Fruit fly (Drosophila melanogaster) whole organism: ENCODE measurements around the gene Ncc69.

Source experiments
- CG8478 ChIP-seq: fragments of >200 bp; optimal IDR thresholded peaks from 2 replicates; lab custom pipeline; 2018; ENCODE audit warnings: inconsistent platforms
- Dll ChIP-seq: fragments of >200 bp; optimal IDR thresholded peaks from 2 replicates; lab custom pipeline; 2017
- EcR ChIP-seq, 2 experiments: fragments of >200 bp; optimal IDR thresholded peaks; 2 replicates each; lab custom pipeline; 2017; ENCODE audit warnings: missing biosample characterization in 2 of 2, missing genetic modification characterization in 2 of 2, missing genetic modification reagents in 2 of 2
- pan ChIP-seq: fragments of >200 bp; optimal IDR thresholded peaks from 2 replicates; lab custom pipeline; 2017
- psq ChIP-seq: fragments of >200 bp; optimal IDR thresholded peaks from 2 replicates; lab custom pipeline; 2017
- usp ChIP-seq: fragments of >200 bp; optimal IDR thresholded peaks from 2 replicates; lab custom pipeline; 2017; ENCODE audit warnings: missing biosample characterization, missing genetic modification characterization, mixed read lengths

Ncc69 gene

DNA sequence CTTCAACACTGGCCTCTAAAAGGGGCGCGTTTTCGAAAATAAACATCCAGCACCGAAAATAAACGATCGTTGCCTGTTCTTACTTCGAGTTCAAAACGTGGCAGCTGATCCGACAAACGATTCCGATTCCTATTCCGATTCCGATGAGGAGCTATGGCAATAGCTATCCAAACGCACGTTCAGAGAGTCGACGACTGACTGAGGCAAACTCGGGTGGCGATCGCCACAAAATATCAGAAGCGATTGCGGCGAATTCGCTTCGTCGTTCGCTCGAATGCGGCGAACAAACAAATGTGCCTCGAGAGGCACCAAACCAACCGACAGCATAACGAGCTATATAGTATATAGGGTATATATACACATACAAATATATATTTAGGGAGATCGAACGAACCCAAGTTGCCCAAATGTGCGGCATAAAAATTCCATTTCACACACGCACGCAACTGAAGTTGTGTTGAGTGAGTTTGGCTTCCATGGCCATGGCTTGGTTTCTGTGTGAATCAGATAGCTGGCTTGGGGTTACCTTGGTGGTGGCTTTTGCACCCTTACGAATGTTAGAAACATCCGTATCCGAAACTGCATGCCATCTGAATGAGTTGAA is at the start of gene Ncc69:
TSS of gene Ncc69 (minus strand) at position 205 of the 604 bp plus-strand sequence.
- no peak for TF ChIP-seq pan (lab: Kevin White, UChicago)
- TF ChIP-seq EcR (GFP tag; optimal IDR thresholded peaks at IDR 0.05; lab: Kevin White, UChicago) = no peak
- no peak for TF ChIP-seq usp
- TF ChIP-seq Dll (lab: Kevin White, UChicago) = no peak
- TF ChIP-seq psq (lab: Kevin White, UChicago) = no peak
- no peak for TF ChIP-seq CG8478

DNA sequence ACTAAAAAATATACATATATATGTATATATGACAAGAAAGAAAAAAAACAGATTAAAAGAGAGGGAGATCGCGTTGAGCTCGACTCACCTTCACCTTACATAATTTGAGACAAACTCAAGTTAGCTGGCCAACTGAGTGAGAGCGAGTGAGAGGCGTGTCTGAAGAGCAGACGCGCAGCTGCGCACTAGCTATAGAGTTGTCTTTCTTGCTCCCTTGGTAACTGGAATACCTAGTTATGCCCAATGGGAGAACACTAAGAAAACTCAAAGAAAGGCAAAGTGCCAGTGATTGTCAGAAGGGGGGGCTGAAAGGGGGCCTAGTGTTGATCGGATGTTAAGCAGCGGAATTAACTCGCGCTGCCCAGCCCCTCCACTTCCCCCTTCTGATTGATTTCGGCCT is 43.2 kb upstream of the Ncc69 start:
- peak; percentile 52 for TF ChIP-seq CG8478
- no peak for TF ChIP-seq pan (lab: Kevin White, UChicago)
- TF ChIP-seq Dll (lab: Kevin White, UChicago) = no peak
- TF ChIP-seq EcR (GFP tag; optimal IDR thresholded peaks at IDR 0.05; lab: Kevin White, UChicago) = no peak
- no peak for TF ChIP-seq psq (lab: Kevin White, UChicago)
- no peak for TF ChIP-seq usp

DNA sequence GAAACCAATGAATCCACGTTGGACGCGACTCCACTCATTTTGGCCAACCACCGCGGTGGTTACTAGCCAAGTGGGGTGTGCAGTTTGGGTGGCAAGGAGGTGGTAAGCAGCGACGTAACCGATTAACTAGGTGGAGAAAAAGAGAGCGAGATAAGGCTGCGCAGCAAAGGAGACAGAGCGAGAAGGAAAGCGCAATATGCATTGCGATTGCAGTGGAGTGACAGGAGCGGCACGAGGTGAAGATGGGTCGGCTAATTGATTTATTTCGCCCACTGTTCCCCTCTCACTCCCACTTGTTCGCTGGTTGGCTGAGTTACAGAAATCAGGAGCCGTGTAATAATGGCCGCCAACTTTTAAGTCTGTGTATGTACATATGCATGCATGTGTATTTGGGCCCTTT is 42.5 kb upstream of the Ncc69 start:
- TF ChIP-seq CG8478 (peak; percentile 81), Dll (lab: Kevin White, UChicago) (peak; percentile 13), usp (no peak)

DNA sequence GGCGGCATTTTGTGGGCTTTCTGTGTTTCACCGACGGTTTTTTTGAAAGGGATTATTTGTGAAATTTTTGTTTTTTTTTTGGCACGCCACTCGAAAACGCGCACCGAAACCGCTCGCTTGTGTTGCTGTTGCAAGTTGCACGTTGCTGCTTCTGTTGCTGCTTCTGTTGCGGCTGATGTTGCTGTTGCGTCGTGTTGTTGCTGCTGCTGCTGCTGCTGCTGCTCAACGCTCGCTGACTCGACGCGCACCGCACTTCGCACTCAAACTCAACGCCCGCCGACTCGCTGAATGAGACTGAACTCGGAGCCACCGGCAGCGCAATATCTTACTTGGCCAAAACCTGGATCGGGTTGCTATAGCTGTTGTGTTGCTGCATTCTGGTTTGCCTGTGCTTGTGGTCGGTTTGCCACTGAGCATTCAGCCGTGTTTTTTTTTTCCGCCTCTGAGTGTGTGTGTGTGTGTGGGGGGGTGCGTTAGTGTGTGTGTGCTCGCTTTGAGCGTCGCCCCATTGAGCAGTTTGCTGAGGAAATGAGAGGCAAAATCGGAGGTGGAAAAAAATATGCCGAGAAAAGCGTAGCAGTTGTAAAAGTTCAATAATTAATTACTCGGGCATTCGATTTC is 41.3 kb upstream of the Ncc69 start, which contains the start of gene toe:
TSS of gene toe (minus strand) at position 277 of the 621 bp plus-strand sequence.
- TF ChIP-seq Dll (lab: Kevin White, UChicago) = no peak

DNA sequence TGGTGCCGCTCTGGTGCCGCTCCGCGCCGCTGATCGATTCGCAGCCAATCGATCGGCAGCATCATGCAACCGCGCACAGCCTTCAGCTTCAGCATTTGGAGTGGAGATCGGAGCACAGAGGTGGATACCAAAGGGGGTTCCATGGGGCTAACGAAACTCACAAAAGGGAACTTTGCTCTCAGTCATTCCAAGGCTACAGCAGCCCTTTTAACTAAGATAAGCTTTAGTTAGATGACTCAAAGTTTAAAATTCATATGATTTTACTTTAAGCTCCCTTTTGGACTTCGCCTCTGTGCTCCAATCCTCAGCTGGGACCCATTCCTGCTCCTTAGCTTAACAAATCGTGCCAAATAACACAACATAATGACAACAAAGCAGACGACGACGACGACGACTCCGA is 29.2 kb upstream of the Ncc69 start:
- TF ChIP-seq EcR (GFP tag; optimal IDR thresholded peaks at IDR 0.05; lab: Kevin White, UChicago) (no peak), Dll (lab: Kevin White, UChicago) (no peak), CG8478 (no peak), pan (lab: Kevin White, UChicago) (no peak), usp (no peak), psq (lab: Kevin White, UChicago) (no peak)

DNA sequence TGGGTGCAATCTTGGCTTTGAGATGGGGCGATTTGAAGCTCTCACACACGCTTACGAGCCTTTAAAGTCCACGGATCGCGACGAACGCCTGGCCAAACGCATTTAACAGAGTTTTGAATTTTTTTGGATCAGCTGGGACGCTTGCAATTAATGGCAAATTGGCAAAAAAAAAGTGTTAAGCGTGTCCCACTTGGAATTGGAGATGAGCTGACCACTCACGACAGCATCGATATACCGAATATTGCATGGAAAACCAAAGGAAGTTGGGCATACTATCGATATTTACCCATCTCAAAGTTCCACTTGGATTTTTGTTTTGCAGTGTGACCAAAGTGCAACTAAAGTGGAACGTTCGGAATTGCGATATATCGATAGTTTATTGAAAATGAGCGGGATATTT is 26.1 kb upstream of the Ncc69 start, which contains the start of gene ArfGAP1:
TSS of gene ArfGAP1 (minus strand) at position 240 of the 400 bp plus-strand sequence.
- TF ChIP-seq EcR (GFP tag; optimal IDR thresholded peaks at IDR 0.05; lab: Kevin White, UChicago) = no peak
- TF ChIP-seq psq (lab: Kevin White, UChicago) = no peak
- TF ChIP-seq pan (lab: Kevin White, UChicago) = no peak
- TF ChIP-seq Dll (lab: Kevin White, UChicago) = no peak
- no peak for TF ChIP-seq usp
- no peak for TF ChIP-seq CG8478

DNA sequence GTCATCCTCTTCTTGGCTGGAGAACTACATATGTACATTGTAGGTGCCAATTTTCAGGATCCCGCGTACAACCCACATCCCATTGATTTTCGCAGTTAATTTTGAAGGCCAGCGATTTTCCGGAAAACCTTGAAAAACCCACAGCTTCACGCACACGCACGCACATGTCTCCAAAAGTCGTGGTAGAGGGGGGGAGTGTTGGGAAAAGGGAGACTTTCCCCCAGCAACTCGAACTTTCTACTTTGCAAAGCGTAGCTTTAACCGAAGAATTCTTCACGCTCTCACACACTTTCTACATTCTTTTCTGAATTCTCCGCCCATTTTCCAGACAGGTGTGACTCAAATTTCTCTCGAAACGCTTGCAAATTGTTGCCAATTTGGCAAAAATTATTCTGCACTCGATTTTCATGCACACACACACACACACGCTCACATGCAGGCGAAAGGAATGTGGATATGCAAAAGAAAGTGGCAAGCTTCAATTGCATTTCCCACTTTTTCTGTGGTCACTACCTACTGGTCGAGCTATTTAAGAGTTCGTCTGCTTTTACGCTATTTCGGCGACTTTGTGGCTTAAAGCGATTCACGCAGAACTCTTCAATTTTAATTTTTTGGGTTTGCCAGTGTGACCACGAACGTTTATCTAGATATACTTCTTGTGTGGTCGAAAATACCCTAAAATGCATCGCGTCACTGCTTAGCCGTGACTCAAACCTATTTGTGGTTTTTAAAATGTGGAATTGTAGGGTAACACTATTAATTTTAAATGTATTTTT is 23.1 kb upstream of the Ncc69 start, which contains the start of gene SCaMC:
TSS of gene SCaMC (minus strand) at position 654 of the 776 bp plus-strand sequence.
- TF ChIP-seq pan (lab: Kevin White, UChicago) = no peak

DNA sequence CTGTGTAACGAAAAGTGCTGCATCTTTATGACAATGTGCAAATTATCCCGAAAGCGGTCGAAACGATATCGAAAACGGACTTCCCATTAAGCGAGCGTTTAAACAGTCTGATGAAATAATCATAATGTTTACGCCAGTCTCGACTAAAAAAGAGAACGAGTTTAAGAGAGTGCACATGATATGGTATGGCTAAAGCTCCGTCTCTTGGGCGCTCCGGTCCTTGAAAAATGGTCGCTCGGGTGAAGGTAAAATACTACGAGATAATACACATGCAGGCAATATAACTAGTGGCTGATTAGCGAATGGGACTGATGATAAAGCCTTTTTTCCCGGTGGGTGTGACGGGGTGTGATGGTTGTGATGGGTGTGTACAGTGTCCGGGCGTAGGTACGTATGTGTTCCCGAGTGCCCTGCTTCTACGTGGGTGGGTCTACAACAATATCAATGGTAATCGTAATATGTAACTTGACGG is 20.0 kb upstream of the Ncc69 start:
- TF ChIP-seq Dll (lab: Kevin White, UChicago) = no peak
- TF ChIP-seq psq (lab: Kevin White, UChicago) = no peak
- no peak for TF ChIP-seq CG8478
- TF ChIP-seq usp = no peak
- TF ChIP-seq pan (lab: Kevin White, UChicago) = no peak
- TF ChIP-seq EcR (GFP tag; optimal IDR thresholded peaks at IDR 0.05; lab: Kevin White, UChicago) = no peak

DNA sequence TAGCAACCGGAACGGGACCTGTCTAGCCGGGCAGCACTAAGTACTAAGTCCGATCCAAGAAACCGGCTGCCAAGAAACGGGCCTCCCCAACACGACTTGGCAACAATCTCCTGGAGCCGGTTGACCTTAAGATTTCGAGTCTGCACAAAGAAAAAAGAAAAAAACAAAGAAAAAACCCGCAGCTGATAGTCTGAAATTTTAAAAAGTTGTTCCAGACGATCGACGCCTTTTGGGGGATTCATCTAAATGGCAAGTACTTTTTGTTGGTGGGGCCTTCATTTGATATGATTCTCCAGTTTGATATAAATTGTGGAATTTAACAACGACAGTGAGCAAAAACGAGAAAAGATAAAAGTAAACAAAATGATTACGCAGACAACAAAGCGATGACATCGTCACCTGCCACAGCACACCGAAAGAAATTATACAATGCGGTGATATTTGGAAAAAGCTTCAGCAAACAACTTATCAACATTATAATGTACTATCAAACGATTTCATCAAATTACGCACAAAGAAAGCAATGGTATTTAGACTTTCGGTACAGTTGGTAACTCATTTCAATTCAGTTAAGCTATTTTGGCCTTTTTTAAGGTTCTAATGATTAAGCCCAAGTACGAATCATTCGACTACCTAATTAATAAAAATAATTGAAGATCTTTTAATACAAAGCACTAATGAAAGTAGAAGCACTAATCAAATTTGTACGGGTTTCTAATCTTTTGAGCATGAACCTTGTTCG is 19.4 kb upstream of the Ncc69 start:
- no peak for TF ChIP-seq CG8478
- TF ChIP-seq usp = no peak
- TF ChIP-seq EcR (GFP tag; optimal IDR thresholded peaks at IDR 0.05; lab: Kevin White, UChicago) = no peak
- TF ChIP-seq psq (lab: Kevin White, UChicago) = no peak
- no peak for TF ChIP-seq pan (lab: Kevin White, UChicago)
- no peak for TF ChIP-seq Dll (lab: Kevin White, UChicago)

DNA sequence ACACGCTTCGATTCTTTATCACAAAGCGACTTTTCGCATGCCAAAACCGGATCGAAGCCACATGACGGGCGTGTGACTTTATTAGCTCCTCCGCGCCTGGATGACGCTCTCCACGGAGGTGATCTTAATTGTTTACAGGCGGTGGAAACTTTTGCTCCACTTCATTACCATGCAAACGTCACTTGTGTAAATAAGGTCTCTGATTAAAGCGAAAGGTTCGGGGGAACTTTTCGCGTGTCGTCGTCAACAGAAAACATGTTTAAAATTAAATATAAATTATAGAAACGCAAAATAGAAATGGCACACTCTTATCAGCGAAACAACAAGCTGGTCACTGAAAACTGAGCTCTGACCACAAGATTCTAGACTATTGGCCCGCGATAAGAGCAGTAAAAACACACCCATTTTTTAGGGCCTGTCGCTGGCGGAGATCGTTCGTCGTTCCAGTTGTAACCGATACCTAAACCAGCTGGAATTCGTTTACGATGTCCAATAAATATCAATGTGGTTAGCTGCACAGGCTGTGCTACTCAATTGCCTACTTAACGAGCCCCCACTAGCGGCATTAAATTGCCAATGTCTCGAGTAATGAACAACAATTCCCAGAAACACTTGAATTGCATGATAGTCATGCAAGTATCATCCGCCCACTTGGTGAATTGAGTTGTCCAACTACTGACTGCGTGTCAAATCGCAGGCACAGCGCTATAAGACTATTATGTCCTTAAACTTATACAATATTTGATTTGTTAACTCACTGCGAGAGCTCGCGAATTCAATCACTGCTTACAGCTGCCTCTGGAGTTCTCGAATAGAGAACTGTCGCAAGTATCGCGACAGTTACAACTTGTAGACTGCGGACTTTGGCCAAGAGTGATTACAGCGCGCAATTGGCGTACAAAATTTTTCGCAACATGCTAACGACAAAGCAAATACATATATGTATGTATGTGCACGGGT is 18.4 kb upstream of the Ncc69 start:
- TF ChIP-seq usp (no peak), psq (lab: Kevin White, UChicago) (no peak), CG8478 (no peak), EcR (GFP tag; optimal IDR thresholded peaks at IDR 0.05; lab: Kevin White, UChicago) (no peak), pan (lab: Kevin White, UChicago) (no peak), Dll (lab: Kevin White, UChicago) (no peak)
